Fruit fly (Drosophila melanogaster) whole organism, prepupa: ENCODE measurements around the gene CG32263.
A peak's percentile ranks its signal among the peaks of the same experiment; 100 is the strongest.

ENCODE experiments used
- CG10631 ChIP-seq: fragments of 200-800 bp; sonication (Bioruptor generic); optimal IDR thresholded peaks from 2 replicates; lab custom pipeline; 2016; ENCODE audit warnings: missing biosample characterization, missing genetic modification characterization
- CG11294 ChIP-seq: fragments of 200-800 bp; sonication (Bioruptor generic); IDR thresholded peaks from 2 replicates; pipeline ENCODE4 v1.3.6; 2022; ENCODE audit warnings: missing biosample characterization, missing genetic modification characterization
- CG11762 ChIP-seq: fragments of 200-800 bp; sonication (Bioruptor generic); optimal IDR thresholded peaks from 3 replicates; lab custom pipeline; 2016; ENCODE audit warnings: missing biosample characterization, missing genetic modification characterization; ENCODE audit not compliant: insufficient read depth
- CG11902 ChIP-seq: fragments of 200-800 bp; sonication (Bioruptor generic); optimal IDR thresholded peaks from 3 replicates; lab custom pipeline; 2016; ENCODE audit warnings: missing biosample characterization, missing genetic modification characterization
- CG1621 ChIP-seq: fragments of 200-800 bp; sonication (Bioruptor generic); optimal IDR thresholded peaks from 3 replicates; lab custom pipeline; 2018; ENCODE audit warnings: missing biosample characterization, mild to moderate bottlenecking, missing genetic modification characterization
- CG16779 ChIP-seq: fragments of 200-800 bp; sonication (Bioruptor generic); optimal IDR thresholded peaks from 3 replicates; lab custom pipeline; 2017; ENCODE audit warnings: missing biosample characterization, mild to moderate bottlenecking, missing genetic modification characterization
- CG3032 ChIP-seq: fragments of 200-800 bp; optimal IDR thresholded peaks from 2 replicates; lab custom pipeline; 2019; ENCODE audit warnings: missing biosample characterization, mild to moderate bottlenecking, missing genetic modification characterization, moderate library complexity
- CG31627 ChIP-seq: fragments of 200-800 bp; sonication (Bioruptor generic); optimal IDR thresholded peaks from 3 replicates; lab custom pipeline; 2016; ENCODE audit warnings: missing biosample characterization, missing genetic modification characterization
- CG32006 ChIP-seq: fragments of 200-800 bp; sonication (Bioruptor generic); optimal IDR thresholded peaks from 3 replicates; lab custom pipeline; 2017; ENCODE audit warnings: missing biosample characterization, mild to moderate bottlenecking, missing genetic modification characterization
- CG34406 ChIP-seq: fragments of 200-800 bp; sonication (Bioruptor generic); optimal IDR thresholded peaks from 3 replicates; lab custom pipeline; 2016; ENCODE audit warnings: missing biosample characterization, missing genetic modification characterization
- CG3919 ChIP-seq: fragments of 200-800 bp; sonication (Bioruptor generic); optimal IDR thresholded peaks from 3 replicates; lab custom pipeline; 2016; ENCODE audit warnings: missing biosample characterization, missing genetic modification characterization
- CG4318 ChIP-seq: fragments of 200-800 bp; sonication (Bioruptor generic); optimal IDR thresholded peaks from 3 replicates; lab custom pipeline; 2017; ENCODE audit warnings: missing biosample characterization, mild to moderate bottlenecking, missing genetic modification characterization
- CG6163 ChIP-seq: fragments of 200-800 bp; sonication (Bioruptor generic); IDR thresholded peaks from 3 replicates; pipeline ENCODE4 v1.3.6; 2022; ENCODE audit warnings: missing biosample characterization, missing genetic modification characterization
- CG6276 ChIP-seq: fragments of 200-800 bp; sonication (Bioruptor generic); optimal IDR thresholded peaks from 2 replicates; lab custom pipeline; 2017; ENCODE audit warnings: missing biosample characterization, mild to moderate bottlenecking, missing genetic modification characterization
- CG6792 ChIP-seq: fragments of 200-800 bp; sonication (Bioruptor generic); optimal IDR thresholded peaks from 3 replicates; lab custom pipeline; 2016; ENCODE audit warnings: missing biosample characterization, missing genetic modification characterization
- CG6808 ChIP-seq: fragments of 200-800 bp; sonication (Bioruptor generic); optimal IDR thresholded peaks from 3 replicates; lab custom pipeline; 2017; ENCODE audit warnings: missing biosample characterization, missing genetic modification characterization, mild to moderate bottlenecking, moderate library complexity, missing genetic modification reagents
- CG6854 ChIP-seq: fragments of 200-800 bp; sonication (Bioruptor generic); optimal IDR thresholded peaks from 2 replicates; lab custom pipeline; 2017; ENCODE audit warnings: missing biosample characterization, mild to moderate bottlenecking, missing genetic modification characterization
- CG7368 ChIP-seq: fragments of 200-800 bp; sonication (Bioruptor generic); optimal IDR thresholded peaks from 3 replicates; lab custom pipeline; 2016; ENCODE audit warnings: missing biosample characterization, missing genetic modification characterization
- CG8119 ChIP-seq: fragments of 200-800 bp; sonication (Bioruptor generic); IDR thresholded peaks from 3 replicates; pipeline ENCODE4 v1.3.6; 2022; ENCODE audit warnings: missing biosample characterization, missing genetic modification characterization
- CG8632 ChIP-seq: fragments of 200-800 bp; sonication (Bioruptor generic); optimal IDR thresholded peaks from 3 replicates; lab custom pipeline; 2016; ENCODE audit warnings: missing biosample characterization, missing genetic modification characterization
- CG9139 ChIP-seq: fragments of 200-800 bp; sonication (Bioruptor generic); optimal IDR thresholded peaks from 3 replicates; lab custom pipeline; 2017; ENCODE audit warnings: missing biosample characterization, mild to moderate bottlenecking, missing genetic modification characterization
- Eip75B ChIP-seq: fragments of 200-800 bp; sonication (Bioruptor generic); optimal IDR thresholded peaks from 3 replicates; lab custom pipeline; 2016; ENCODE audit warnings: missing biosample characterization, missing genetic modification characterization
- Eip78C ChIP-seq: fragments of 200-800 bp; sonication (Bioruptor generic); peaks from one replicate; lab custom pipeline; 2016; ENCODE audit warnings: missing biosample characterization, missing genetic modification characterization
- Eip93F ChIP-seq: fragments of 200-800 bp; sonication (Bioruptor generic); optimal IDR thresholded peaks from 2 replicates; lab custom pipeline; 2016; ENCODE audit warnings: missing biosample characterization, mild to moderate bottlenecking, missing genetic modification characterization
- Ets21C ChIP-seq: fragments of 200-800 bp; sonication (Bioruptor generic); optimal IDR thresholded peaks from 3 replicates; lab custom pipeline; 2016; ENCODE audit warnings: missing biosample characterization, missing genetic modification characterization
- Ets96B ChIP-seq: fragments of 200-800 bp; optimal IDR thresholded peaks from 2 replicates; lab custom pipeline; 2019; ENCODE audit warnings: missing biosample characterization, mild to moderate bottlenecking, missing genetic modification characterization, moderate library complexity
- Gug ChIP-seq: fragments of 200-800 bp; sonication (Bioruptor generic); IDR thresholded peaks from 2 replicates; pipeline ENCODE4 v1.3.6; 2022; ENCODE audit warnings: missing biosample characterization, missing genetic modification characterization
- Hr39 ChIP-seq: fragments of 200-800 bp; sonication (Bioruptor generic); optimal IDR thresholded peaks from 2 replicates; lab custom pipeline; 2016; ENCODE audit warnings: missing biosample characterization, missing genetic modification characterization
- Hr4 ChIP-seq: fragments of 200-800 bp; sonication (Bioruptor generic); optimal IDR thresholded peaks from 3 replicates; lab custom pipeline; 2016; ENCODE audit warnings: missing biosample characterization, missing genetic modification characterization
- Lpt ChIP-seq: fragments of 200-800 bp; sonication (Bioruptor generic); optimal IDR thresholded peaks from 3 replicates; lab custom pipeline; 2016; ENCODE audit warnings: missing biosample characterization, missing genetic modification characterization
- Met ChIP-seq: fragments of 200-800 bp; sonication (Bioruptor generic); optimal IDR thresholded peaks from 3 replicates; lab custom pipeline; 2016; ENCODE audit warnings: missing biosample characterization, missing genetic modification characterization
- OdsH ChIP-seq: fragments of 200-800 bp; sonication (Bioruptor generic); optimal IDR thresholded peaks from 3 replicates; lab custom pipeline; 2016; ENCODE audit warnings: missing biosample characterization, missing genetic modification characterization
- Smox ChIP-seq: fragments of 200-800 bp; sonication (Bioruptor generic); optimal IDR thresholded peaks from 3 replicates; lab custom pipeline; 2016; ENCODE audit warnings: missing biosample characterization, missing genetic modification characterization
- Sox102F ChIP-seq: fragments of 200-800 bp; sonication (Bioruptor generic); optimal IDR thresholded peaks from 2 replicates; lab custom pipeline; 2016; ENCODE audit warnings: missing biosample characterization, mild to moderate bottlenecking, missing genetic modification characterization
- Sox14 ChIP-seq: fragments of 200-800 bp; sonication (Bioruptor generic); optimal IDR thresholded peaks from 3 replicates; lab custom pipeline; 2016; ENCODE audit warnings: missing biosample characterization, missing genetic modification characterization
- Sox15 ChIP-seq: fragments of 200-800 bp; sonication (Bioruptor generic); optimal IDR thresholded peaks from 3 replicates; lab custom pipeline; 2016; ENCODE audit warnings: missing biosample characterization, missing genetic modification characterization
- achi ChIP-seq: fragments of 200-800 bp; sonication (Bioruptor generic); optimal IDR thresholded peaks from 3 replicates; lab custom pipeline; 2016; ENCODE audit warnings: missing biosample characterization, missing genetic modification characterization
- acj6 ChIP-seq: fragments of 200-800 bp; sonication (Bioruptor generic); optimal IDR thresholded peaks from 3 replicates; lab custom pipeline; 2016; ENCODE audit warnings: missing biosample characterization, missing genetic modification characterization
- cyc ChIP-seq: fragments of 200-800 bp; sonication (Bioruptor generic); optimal IDR thresholded peaks from 3 replicates; lab custom pipeline; 2016; ENCODE audit warnings: missing biosample characterization, missing genetic modification characterization
- dsx ChIP-seq: fragments of 200-800 bp; optimal IDR thresholded peaks from 3 replicates; lab custom pipeline; 2019; ENCODE audit warnings: missing biosample characterization, mild to moderate bottlenecking, missing genetic modification characterization, moderate library complexity; ENCODE audit not compliant: poor library complexity, severe bottlenecking
- eg ChIP-seq: fragments of 200-800 bp; sonication (Bioruptor generic); IDR thresholded peaks from 3 replicates; pipeline ENCODE4 v1.3.6; 2022; ENCODE audit warnings: missing biosample characterization, missing genetic modification characterization
- esn ChIP-seq: fragments of 200-800 bp; sonication (Bioruptor generic); optimal IDR thresholded peaks from 2 replicates; lab custom pipeline; 2016; ENCODE audit warnings: missing biosample characterization, mild to moderate bottlenecking, missing genetic modification characterization, moderate library complexity
- fd59A ChIP-seq: fragments of 200-800 bp; sonication (Bioruptor generic); optimal IDR thresholded peaks from 2 replicates; lab custom pipeline; 2017; ENCODE audit warnings: missing biosample characterization, mild to moderate bottlenecking, missing genetic modification characterization, missing genetic modification reagents
- fd85E ChIP-seq: fragments of 200-800 bp; sonication (Bioruptor generic); optimal IDR thresholded peaks from 3 replicates; lab custom pipeline; 2016; ENCODE audit warnings: missing biosample characterization, missing genetic modification characterization
- fkh ChIP-seq: fragments of 200-800 bp; sonication (Bioruptor generic); optimal IDR thresholded peaks from 3 replicates; lab custom pipeline; 2017; ENCODE audit warnings: missing biosample characterization, mild to moderate bottlenecking, missing genetic modification characterization, moderate library complexity
- lz ChIP-seq: fragments of 200-800 bp; sonication (Bioruptor generic); optimal IDR thresholded peaks from 3 replicates; lab custom pipeline; 2016; ENCODE audit warnings: missing biosample characterization, missing genetic modification characterization
- net ChIP-seq: fragments of 200-800 bp; sonication (Bioruptor generic); optimal IDR thresholded peaks from 3 replicates; lab custom pipeline; 2016; ENCODE audit warnings: missing biosample characterization, missing genetic modification characterization
- salr ChIP-seq, 2 experiments: fragments of 200-800 bp; sonication (Bioruptor generic); optimal IDR thresholded peaks; 3 replicates each; lab custom pipeline; 2016 to 2018; ENCODE audit warnings: missing biosample characterization in 2 of 2, missing genetic modification characterization in 2 of 2, mild to moderate bottlenecking in 1 of 2
- spab ChIP-seq: fragments of 200-800 bp; sonication (Bioruptor generic); optimal IDR thresholded peaks from 2 replicates; lab custom pipeline; 2017; ENCODE audit warnings: missing biosample characterization, mild to moderate bottlenecking, missing genetic modification characterization, missing genetic modification reagents
- ss ChIP-seq, 2 experiments: fragments of 200-800 bp; sonication (Bioruptor generic); optimal IDR thresholded peaks; 2 replicates in 1 of 2; 3 replicates in 1 of 2; lab custom pipeline; 2017 to 2018; ENCODE audit warnings: mild to moderate bottlenecking in 2 of 2, missing biosample characterization in 2 of 2, missing genetic modification characterization in 2 of 2, moderate library complexity in 1 of 2
- svp ChIP-seq: fragments of 200-800 bp; sonication (Bioruptor generic); peaks from one replicate; lab custom pipeline; 2016; ENCODE audit warnings: missing biosample characterization, missing genetic modification characterization
- topi ChIP-seq: fragments of 200-800 bp; sonication (Bioruptor generic); optimal IDR thresholded peaks from 3 replicates; lab custom pipeline; 2016; ENCODE audit warnings: missing biosample characterization, missing genetic modification characterization
- vri ChIP-seq: fragments of 200-800 bp; sonication (Bioruptor generic); optimal IDR thresholded peaks from 3 replicates; lab custom pipeline; 2016; ENCODE audit warnings: missing biosample characterization, mild to moderate bottlenecking, missing genetic modification characterization

The CG32263 gene

DNA sequence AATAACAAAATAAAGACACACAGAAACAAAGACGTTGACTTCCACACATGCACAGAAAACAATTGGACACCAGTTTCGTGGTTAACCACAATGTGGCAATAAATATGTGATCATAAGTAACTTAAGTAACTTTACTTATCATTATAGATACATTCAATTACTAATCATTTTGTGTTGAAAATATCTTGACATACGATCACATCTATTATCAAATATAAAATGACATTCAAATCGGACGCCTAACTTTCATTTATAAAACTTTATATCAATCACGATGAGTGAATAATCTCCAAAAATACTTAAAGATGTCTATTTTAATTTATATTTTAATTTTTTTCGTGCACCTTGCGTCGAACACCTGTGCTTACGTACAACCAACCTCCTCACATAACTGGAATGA, 32.5 kb downstream of the CG32263 start:
- TF ChIP-seq acj6 (GFP tag; lab: Kevin White, UChicago) (no peak), CG16779 (no peak), salr (GFP tag; optimal IDR thresholded peaks at IDR 0.05; lab: Kevin White, UChicago) (no peak), fd85E (GFP tag; lab: Kevin White, UChicago) (no peak), Hr39 (GFP tag; lab: Kevin White, UChicago) (peak; percentile 29), CG32006 (GFP tag; lab: Kevin White, UChicago) (peak; percentile 43), Ets21C (no peak), CG3032 (no peak), Ets96B (tag; lab: Kevin White, UChicago) (no peak), Eip78C (GFP tag; lab: Kevin White, UChicago) (peak; percentile 79), Sox14 (GFP tag; lab: Kevin White, UChicago) (peak; percentile 13), Met (GFP tag; lab: Kevin White, UChicago) (peak; percentile 54), CG10631 (GFP tag; lab: Kevin White, UChicago) (no peak), CG11762 (no peak), Hr4 (peak; percentile 18), eg (GFP tag; lab: Robert Waterston, UW) (0 out of 3 replicates have a peak, but pooled peaks have one; percentile 15), dsx (GFP tag; lab: Kevin White, UChicago) (no peak), Sox102F (GFP tag; lab: Kevin White, UChicago) (peak; percentile 16), Sox15 (GFP tag; lab: Kevin White, UChicago) (no peak), CG1621 (tag; lab: Kevin White, UChicago) (no peak), Lpt (GFP tag; lab: Kevin White, UChicago) (no peak), CG4318 (GFP tag; lab: Kevin White, UChicago) (no peak), CG6276 (peak; percentile 49), Eip75B (GFP tag; lab: Kevin White, UChicago) (no peak), net (no peak), CG34406 (GFP tag; lab: Kevin White, UChicago) (peak; percentile 34), fd59A (GFP tag; lab: Kevin White, UChicago) (no peak), cyc (peak; percentile 20), CG7368 (GFP tag; lab: Kevin White, UChicago) (no peak), svp (GFP tag; lab: Kevin White, UChicago) (peak; percentile 64), CG8119 (GFP tag; lab: Robert Waterston, UW) (0 out of 3 replicates have a peak, but pooled peaks have one; percentile 35), CG6854 (GFP tag; lab: Kevin White, UChicago) (no peak), CG8632 (no peak), CG6808 (GFP tag; lab: Kevin White, UChicago) (no peak), CG3919 (no peak), CG11294 (GFP tag; lab: Robert Waterston, UW) (no peak), ss (GFP tag; optimal IDR thresholded peaks at IDR 0.05; lab: Kevin White, UChicago) (no peak), esn (peak; percentile 43), spab (GFP tag; lab: Kevin White, UChicago) (no peak), Smox (GFP tag; lab: Kevin White, UChicago) (peak; percentile 11), CG6163 (GFP tag; lab: Robert Waterston, UW) (0 out of 3 replicates have a peak, but pooled peaks have one; percentile 21), fkh (GFP tag; lab: Kevin White, UChicago) (no peak), topi (GFP tag; lab: Kevin White, UChicago) (peak; percentile 69), CG6792 (GFP tag; lab: Kevin White, UChicago) (no peak), lz (peak; percentile 24), Gug (GFP tag; lab: Robert Waterston, UW) (no peak), achi (GFP tag; lab: Kevin White, UChicago) (peak; percentile 19), CG31627 (GFP tag; lab: Kevin White, UChicago) (peak; percentile 16), CG11902 (GFP tag; lab: Kevin White, UChicago) (no peak), OdsH (peak; percentile 16), Eip93F (GFP tag; lab: Kevin White, UChicago) (peak; percentile 6), vri (GFP tag; lab: Kevin White, UChicago) (no peak), CG9139 (GFP tag; lab: Kevin White, UChicago) (no peak)
